Worm (Caenorhabditis elegans): ENCODE results near the gene uev-2.

The uev-2 gene

DNA sequence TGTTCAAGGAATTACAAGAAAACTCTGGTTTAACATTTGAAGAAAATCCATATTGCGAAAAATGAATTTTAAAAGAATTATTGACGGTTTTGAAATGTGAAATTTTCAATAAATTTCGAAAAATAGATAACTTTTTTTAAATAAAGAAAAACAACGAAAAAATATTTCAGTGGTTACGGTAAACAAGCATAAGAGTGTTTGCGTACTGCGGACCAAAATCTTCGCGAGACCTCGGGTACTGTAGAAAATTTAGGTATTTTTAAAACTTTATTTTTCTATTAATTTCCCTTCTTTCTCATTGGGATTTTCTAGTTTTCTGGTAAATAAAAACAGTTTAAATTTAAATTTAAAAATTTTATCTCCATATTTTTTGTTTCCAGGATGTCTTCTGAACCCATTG lies 21.2 kb downstream of the uev-2 start, which contains the start of gene xnd-1:
Gene xnd-1 (plus strand): TSS at position 381 of the 400 bp plus-strand sequence.
- TF ChIP-seq nhr-11 (tag; optimal IDR thresholded peaks at IDR 0.05) (no peak), pag-3 (tag; optimal IDR thresholded peaks at IDR 0.05; ENCODE audit: borderline replicate concordance) (no peak), T23F11.4 (GFP tag; optimal IDR thresholded peaks at IDR 0.05) (no peak), dve-1 (tag; optimal IDR thresholded peaks at IDR 0.05) (no peak), F13H6.1 (tag; optimal IDR thresholded peaks at IDR 0.05) (no peak), ceh-14 (tag; optimal IDR thresholded peaks at IDR 0.05) (no peak), fkh-6 (tag; optimal IDR thresholded peaks at IDR 0.05) (no peak), ceh-19 (GFP tag; optimal IDR thresholded peaks at IDR 0.05) (no peak), Y22D7AL.16 (tag; optimal IDR thresholded peaks at IDR 0.05) (no peak), hlh-15 (tag; optimal IDR thresholded peaks at IDR 0.05) (no peak), ztf-16 (tag; optimal IDR thresholded peaks at IDR 0.05) (no peak), fax-1 (tag; optimal IDR thresholded peaks at IDR 0.05) (no peak), K09A11.1 (tag; optimal IDR thresholded peaks at IDR 0.05; ENCODE audit: insufficient read depth) (no peak)

DNA sequence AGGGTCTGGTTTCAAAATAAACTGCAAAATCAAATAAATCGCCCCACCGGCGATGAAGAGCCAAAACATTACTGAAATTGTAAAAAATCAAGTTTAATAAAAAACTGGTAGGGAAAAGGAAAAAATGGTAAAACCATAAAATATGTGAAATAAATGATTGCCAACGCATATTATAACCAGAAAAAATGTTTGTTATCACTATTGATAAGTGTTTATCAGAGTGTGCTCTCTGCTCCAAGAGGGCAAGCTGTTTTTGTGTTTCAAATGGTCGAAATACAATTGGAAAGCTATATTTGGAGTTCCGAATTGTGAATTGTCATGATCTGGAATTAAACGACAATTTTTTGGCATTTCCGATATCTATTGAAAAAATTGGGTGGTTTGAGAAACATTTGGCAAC lies 27.4 kb downstream of the uev-2 start, which contains the start of gene C05D2.8:
Gene C05D2.8 (minus strand): TSS at position 71 of the 400 bp plus-strand sequence.
- TF ChIP-seq elt-2 (tag; optimal IDR thresholded peaks at IDR 0.05) (peak; percentile 44), ceh-48 (tag; optimal IDR thresholded peaks at IDR 0.05) (no peak), C38D4.7 (GFP tag; optimal IDR thresholded peaks at IDR 0.05) (no peak)

DNA sequence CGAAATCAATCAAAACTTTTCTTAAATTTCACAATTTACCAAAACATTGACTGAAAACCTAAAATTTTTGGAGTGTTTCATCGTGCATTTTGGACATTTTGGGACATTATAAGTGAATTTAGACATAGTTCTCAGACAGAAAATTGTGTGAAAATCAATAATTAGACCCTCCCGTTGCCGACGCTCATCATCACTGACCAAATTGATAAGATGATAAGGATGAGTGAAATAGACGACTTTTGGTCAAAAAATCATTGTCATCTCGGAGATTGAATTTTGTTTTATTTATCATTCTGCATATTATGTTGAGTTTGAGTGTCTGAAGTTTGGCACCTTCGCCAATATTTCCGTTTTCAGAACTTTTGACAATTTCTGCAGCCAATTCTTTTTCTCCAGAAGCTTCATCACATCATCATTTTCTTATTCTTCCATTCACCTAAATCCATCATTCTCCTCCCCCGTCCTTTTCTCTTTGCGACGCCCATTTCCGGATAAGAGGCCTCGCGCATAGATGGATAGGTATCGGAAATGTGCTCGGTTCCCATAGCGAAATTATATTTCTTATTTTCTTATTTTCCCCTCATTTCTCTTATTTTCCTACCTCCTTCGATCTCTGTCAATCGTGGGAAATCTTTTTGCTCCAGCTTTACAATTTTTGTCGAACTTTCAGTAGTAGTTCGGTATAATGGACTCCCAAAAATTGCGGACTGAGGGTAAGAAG lies 28.8 kb downstream of the uev-2 start, which contains the start of gene bas-1:
Gene bas-1 (plus strand): TSS at position 671 of the 721 bp plus-strand sequence.
- no peak for TF ChIP-seq ceh-2 (tag; optimal IDR thresholded peaks at IDR 0.05)
- TF ChIP-seq sox-4 (tag; optimal IDR thresholded peaks at IDR 0.05) = no peak
- TF ChIP-seq hlh-13 (GFP tag; optimal IDR thresholded peaks at IDR 0.05) = no peak
- TF ChIP-seq ref-2 (tag; optimal IDR thresholded peaks at IDR 0.05) = no peak
- no peak for TF ChIP-seq hlh-6 (tag; optimal IDR thresholded peaks at IDR 0.05)
- TF ChIP-seq unc-55 (GFP tag; optimal IDR thresholded peaks at IDR 0.05) = no peak
- TF ChIP-seq sox-2 (GFP tag; IDR thresholded peaks at IDR 0.05) = no peak
- no peak for TF ChIP-seq ceh-22 (tag; optimal IDR thresholded peaks at IDR 0.05)
- no peak for TF ChIP-seq pros-1 (tag; optimal IDR thresholded peaks at IDR 0.05)
- TF ChIP-seq K09A11.1 (tag; optimal IDR thresholded peaks at IDR 0.05; ENCODE audit: insufficient read depth) = no peak
- TF ChIP-seq unc-42 (tag; optimal IDR thresholded peaks at IDR 0.05) = no peak
- TF ChIP-seq ceh-19 (GFP tag; optimal IDR thresholded peaks at IDR 0.05) = no peak
- TF ChIP-seq tbx-2 (tag; optimal IDR thresholded peaks at IDR 0.05) = no peak
- no peak for TF ChIP-seq ahr-1 (tag; optimal IDR thresholded peaks at IDR 0.05)
- TF ChIP-seq ceh-18 (tag; optimal IDR thresholded peaks at IDR 0.05) = no peak
- no peak for TF ChIP-seq zip-5 (tag; optimal IDR thresholded peaks at IDR 0.05)
- no peak for TF ChIP-seq madf-2 (tag; optimal IDR thresholded peaks at IDR 0.05)
- TF ChIP-seq fkh-10 (GFP tag; optimal IDR thresholded peaks at IDR 0.05) = no peak
- TF ChIP-seq Y22D7AL.16 (tag; optimal IDR thresholded peaks at IDR 0.05) = no peak

DNA sequence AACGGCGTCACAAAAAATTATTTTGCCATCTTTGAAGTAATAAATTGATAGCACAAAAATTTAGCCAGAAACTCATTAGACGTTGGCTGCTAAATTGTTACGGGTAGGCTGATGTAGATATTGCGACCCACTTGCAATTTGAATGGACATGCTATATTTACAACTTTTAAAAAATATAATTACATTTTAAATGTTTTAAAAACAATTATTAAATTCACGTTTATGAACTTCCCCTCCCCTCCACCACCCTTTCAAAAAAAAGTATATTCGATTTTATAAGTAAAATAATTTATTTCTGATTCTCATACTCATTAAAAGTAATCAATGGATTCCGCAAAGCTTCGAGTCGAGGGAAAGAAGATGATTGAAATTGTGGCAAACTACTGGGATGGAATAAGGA lies 31.7 kb downstream of the uev-2 start, which contains the start of gene basl-1:
Gene basl-1 (plus strand): TSS at position 301 of the 400 bp plus-strand sequence.
- TF ChIP-seq nfya-1 (tag; optimal IDR thresholded peaks at IDR 0.05) (no peak), fkh-6 (tag; optimal IDR thresholded peaks at IDR 0.05) (no peak), sdc-2 (tag; optimal IDR thresholded peaks at IDR 0.05) (no peak), ceh-30 (tag; optimal IDR thresholded peaks at IDR 0.05) (no peak), ahr-1 (tag; optimal IDR thresholded peaks at IDR 0.05) (no peak), pqm-1 (tag; optimal IDR thresholded peaks at IDR 0.05) (no peak)

All from whole organism, late embryonic.